Worm (Caenorhabditis elegans): ENCODE data around the gene wee-1.3.

ce11 chrII:9764696-9765095 lies 48.4 kb upstream of the wee-1.3 start:
- no peak for TF ChIP-seq aly-2 (tag; optimal IDR thresholded peaks at IDR 0.05)
- no peak for TF ChIP-seq unc-62 (GFP tag; optimal IDR thresholded peaks at IDR 0.05)
- TF ChIP-seq ama-1 (optimal IDR thresholded peaks at IDR 0.05): no peak
- TF ChIP-seq R02D3.7 (tag; optimal IDR thresholded peaks at IDR 0.05): no peak
- TF ChIP-seq unc-55 (GFP tag; optimal IDR thresholded peaks at IDR 0.05): no peak
- TF ChIP-seq elt-3 (tag; optimal IDR thresholded peaks at IDR 0.05): no peak
- no peak for TF ChIP-seq nhr-77 (tag; optimal IDR thresholded peaks at IDR 0.05)
- no peak for TF ChIP-seq mdl-1 (tag; optimal IDR thresholded peaks at IDR 0.05)
